Worm (Caenorhabditis elegans) whole organism, young adult: ENCODE measurements around the gene gln-1.

Experiments
- C06A6.2 ChIP-seq: fragments of 200-800 bp; sonication (Bioruptor generic); conservative IDR thresholded peaks from 2 replicates; pipeline ENCODE4 v1.3.6; 2022; ENCODE audit warnings: missing genetic modification characterization, missing compliant biosample characterization
- F22D6.2 ChIP-seq: sonication (generic microtip); optimal IDR thresholded peaks from 2 replicates; lab custom pipeline; 2016; ENCODE audit warnings: mild to moderate bottlenecking, missing genetic modification characterization, missing compliant biosample characterization
- F23B12.7 ChIP-seq: sonication (generic microtip); optimal IDR thresholded peaks from 2 replicates; lab custom pipeline; 2017; ENCODE audit warnings: missing genetic modification characterization, mild to moderate bottlenecking, missing compliant biosample characterization, antibody characterized with exemption, moderate library complexity; ENCODE audit not compliant: insufficient read depth
- F52B5.7 ChIP-seq: sonication (generic microtip); optimal IDR thresholded peaks from 2 replicates; lab custom pipeline; 2016; ENCODE audit warnings: mild to moderate bottlenecking, missing genetic modification characterization, missing compliant biosample characterization
- F55B11.4 ChIP-seq: sonication (generic microtip); optimal IDR thresholded peaks from 2 replicates; lab custom pipeline; 2016; ENCODE audit warnings: missing compliant biosample characterization, missing genetic modification characterization, borderline replicate concordance; ENCODE audit not compliant: insufficient read depth
- K11D2.4 ChIP-seq: fragments of 200-800 bp; sonication (Bioruptor generic); IDR thresholded peaks from 2 replicates; pipeline ENCODE4 v1.3.6; 2022; ENCODE audit warnings: missing genetic modification reagents, missing genetic modification characterization, missing compliant biosample characterization
- K12H6.12 ChIP-seq: fragments of 200-800 bp; sonication (Bioruptor generic); optimal IDR thresholded peaks from 2 replicates; lab custom pipeline; 2018; ENCODE audit warnings: mild to moderate bottlenecking, missing genetic modification characterization, missing compliant biosample characterization
- T07F8.4 ChIP-seq: sonication (generic microtip); optimal IDR thresholded peaks from 2 replicates; lab custom pipeline; 2016; ENCODE audit warnings: mild to moderate bottlenecking, missing genetic modification characterization, moderate library complexity, missing compliant biosample characterization
- Y53G8AR.9 ChIP-seq: fragments of 200-800 bp; sonication (Bioruptor generic); conservative IDR thresholded peaks from 2 replicates; pipeline ENCODE4 v1.3.6; 2022; ENCODE audit warnings: missing genetic modification reagents, missing genetic modification characterization, missing compliant biosample characterization
- Y67H2A.10 ChIP-seq: fragments of 200-800 bp; sonication (Bioruptor generic); conservative IDR thresholded peaks from 2 replicates; pipeline ENCODE4 v1.3.6; 2022; ENCODE audit warnings: missing genetic modification reagents, missing genetic modification characterization, missing compliant biosample characterization
- aptf-2 ChIP-seq: fragments of 200-800 bp; sonication (Bioruptor generic); conservative IDR thresholded peaks from 2 replicates; pipeline ENCODE4 v1.3.6; 2022; ENCODE audit warnings: missing genetic modification reagents, missing genetic modification characterization, missing compliant biosample characterization
- aptf-3 ChIP-seq: fragments of 200-800 bp; sonication (Bioruptor generic); IDR thresholded peaks from 2 replicates; pipeline ENCODE4 v1.3.6; 2022; ENCODE audit warnings: missing genetic modification characterization, missing compliant biosample characterization
- attf-3 ChIP-seq: fragments of 200-800 bp; sonication (Bioruptor generic); conservative IDR thresholded peaks from 2 replicates; pipeline ENCODE4 v1.3.6; 2022; ENCODE audit warnings: missing genetic modification reagents, missing genetic modification characterization, missing compliant biosample characterization
- attf-5 ChIP-seq: fragments of 200-800 bp; sonication (Bioruptor generic); optimal IDR thresholded peaks from 2 replicates; lab custom pipeline; 2018; ENCODE audit warnings: mild to moderate bottlenecking, missing genetic modification characterization, missing compliant biosample characterization
- bed-2 ChIP-seq: fragments of 200-800 bp; sonication (Bioruptor generic); IDR thresholded peaks from 2 replicates; pipeline ENCODE4 v1.3.6; 2022; ENCODE audit warnings: missing genetic modification reagents, missing genetic modification characterization, missing compliant biosample characterization
- ceh-27 ChIP-seq: fragments of 200-800 bp; sonication (Bioruptor generic); optimal IDR thresholded peaks from 2 replicates; lab custom pipeline; 2018; ENCODE audit warnings: mild to moderate bottlenecking, missing genetic modification characterization, moderate library complexity, missing compliant biosample characterization
- efl-1 ChIP-seq: fragments of 150-350 bp; optimal IDR thresholded peaks from 2 replicates; lab custom pipeline; 2014; ENCODE audit warnings: missing biosample characterization, missing genetic modification reagents, missing genetic modification characterization
- egl-44 ChIP-seq: fragments of 200-800 bp; sonication (Bioruptor generic); IDR thresholded peaks from 2 replicates; pipeline ENCODE4 v1.3.6; 2022; ENCODE audit warnings: missing genetic modification reagents, missing genetic modification characterization, missing compliant biosample characterization
- hmg-1.2 ChIP-seq: fragments of 200-800 bp; sonication (Bioruptor generic); IDR thresholded peaks from 2 replicates; pipeline ENCODE4 v1.3.6; 2022; ENCODE audit warnings: missing genetic modification reagents, missing genetic modification characterization, missing compliant biosample characterization
- hsf-1 ChIP-seq: fragments of 200-800 bp; sonication (Bioruptor generic); IDR thresholded peaks from 2 replicates; pipeline ENCODE4 v1.3.6; 2022; ENCODE audit warnings: missing genetic modification reagents, missing genetic modification characterization, missing compliant biosample characterization
- lin-26 ChIP-seq: fragments of 200-800 bp; sonication (Bioruptor generic); IDR thresholded peaks from 2 replicates; pipeline ENCODE4 v1.3.6; 2022; ENCODE audit warnings: missing genetic modification reagents, missing genetic modification characterization, missing compliant biosample characterization
- lin-40 ChIP-seq: sonication (generic microtip); optimal IDR thresholded peaks from 2 replicates; lab custom pipeline; 2016; ENCODE audit warnings: missing genetic modification characterization, mild to moderate bottlenecking, missing compliant biosample characterization, missing genotype, missing genetic modification reagents
- lin-54 ChIP-seq: fragments of 200-800 bp; sonication (Bioruptor generic); optimal IDR thresholded peaks from 2 replicates; lab custom pipeline; 2018; ENCODE audit warnings: mild to moderate bottlenecking, missing genetic modification characterization, missing compliant biosample characterization
- lir-1 ChIP-seq: fragments of 200-800 bp; sonication (Bioruptor generic); conservative IDR thresholded peaks from 2 replicates; pipeline ENCODE4 v1.3.6; 2022; ENCODE audit warnings: missing genetic modification reagents, missing genetic modification characterization, missing compliant biosample characterization
- lsy-27 ChIP-seq: sonication (generic microtip); optimal IDR thresholded peaks from 2 replicates; lab custom pipeline; 2017; ENCODE audit warnings: missing genetic modification characterization, mild to moderate bottlenecking, missing compliant biosample characterization, antibody characterized with exemption, missing genotype, borderline replicate concordance; ENCODE audit not compliant: insufficient read depth
- madf-10 ChIP-seq: sonication (generic microtip); optimal IDR thresholded peaks from 2 replicates; lab custom pipeline; 2016; ENCODE audit warnings: mild to moderate bottlenecking, missing genetic modification characterization, missing compliant biosample characterization
- madf-3 ChIP-seq: fragments of 200-800 bp; sonication (Bioruptor generic); IDR thresholded peaks from 2 replicates; pipeline ENCODE4 v1.3.6; 2022; ENCODE audit warnings: missing genetic modification reagents, missing genetic modification characterization, missing compliant biosample characterization
- madf-8 ChIP-seq: fragments of 200-800 bp; sonication (Bioruptor generic); conservative IDR thresholded peaks from 2 replicates; pipeline ENCODE4 v1.3.6; 2022; ENCODE audit warnings: missing genetic modification reagents, missing genetic modification characterization, missing compliant biosample characterization
- mel-28 ChIP-seq: sonication (generic microtip); optimal IDR thresholded peaks from 2 replicates; lab custom pipeline; 2016; ENCODE audit warnings: borderline replicate concordance, mild to moderate bottlenecking, missing genetic modification characterization, missing compliant biosample characterization
- mxl-1 ChIP-seq: sonication (generic microtip); optimal IDR thresholded peaks from 2 replicates; lab custom pipeline; 2016; ENCODE audit warnings: missing genetic modification characterization, missing compliant biosample characterization
- nfyb-1 ChIP-seq: fragments of 200-800 bp; sonication (Bioruptor generic); IDR thresholded peaks from 2 replicates; pipeline ENCODE4 v1.3.6; 2022; ENCODE audit warnings: missing genetic modification reagents, missing genetic modification characterization, missing compliant biosample characterization
- nhr-179 ChIP-seq: sonication (generic microtip); optimal IDR thresholded peaks from 2 replicates; lab custom pipeline; 2016; ENCODE audit warnings: mild to moderate bottlenecking, missing genetic modification characterization, missing compliant biosample characterization
- rcor-1 ChIP-seq: fragments of 200-800 bp; sonication (Bioruptor generic); IDR thresholded peaks from 2 replicates; pipeline ENCODE4 v1.3.6; 2022; ENCODE audit warnings: missing genetic modification reagents, missing genetic modification characterization, missing compliant biosample characterization
- rpc-1 ChIP-seq, 2 experiments: fragments of 150-350 bp in 1 of 2; sonication (generic microtip) in 1 of 2; optimal IDR thresholded peaks; 2 replicates each; lab custom pipeline; 2014 to 2018; ENCODE audit warnings: missing biosample characterization in 1 of 2, missing genetic modification characterization in 1 of 2, missing genetic modification reagents in 1 of 2, missing genotype in 1 of 2
- snpc-1.1 ChIP-seq: sonication (generic microtip); optimal IDR thresholded peaks from 2 replicates; lab custom pipeline; 2017; ENCODE audit warnings: missing genetic modification characterization, mild to moderate bottlenecking, missing compliant biosample characterization, antibody characterized with exemption, moderate library complexity, missing genotype, missing genetic modification reagents; ENCODE audit not compliant: insufficient read depth
- snpc-4 ChIP-seq, 5 experiments: fragments of 150-350 bp in 1 of 5; sonication (generic microtip) in 4 of 5; optimal IDR thresholded peaks; 2 replicates each; lab custom pipeline; 2014 to 2018; ENCODE audit warnings: missing genetic modification characterization in 5 of 5, missing biosample characterization in 3 of 5, antibody characterized with exemption in 2 of 5, mild to moderate bottlenecking in 2 of 5, missing compliant biosample characterization in 2 of 5, missing genotype in 2 of 5, moderate library complexity in 2 of 5, missing genetic modification reagents in 1 of 5
- somi-1 ChIP-seq: fragments of 200-800 bp; sonication (Bioruptor generic); optimal IDR thresholded peaks from 2 replicates; lab custom pipeline; 2018; ENCODE audit warnings: mild to moderate bottlenecking, missing genetic modification characterization, missing compliant biosample characterization
- tbp1 ChIP-seq: fragments of 200-800 bp; sonication (Bioruptor generic); optimal IDR thresholded peaks from 2 replicates; lab custom pipeline; 2018; ENCODE audit warnings: mild to moderate bottlenecking, missing genetic modification characterization, missing compliant biosample characterization
- tbx-9 ChIP-seq: sonication (generic microtip); optimal IDR thresholded peaks from 2 replicates; lab custom pipeline; 2016; ENCODE audit warnings: borderline replicate concordance, missing genetic modification characterization, inconsistent platforms, missing compliant biosample characterization
- tlf-1 ChIP-seq: fragments of 200-800 bp; sonication (Bioruptor generic); optimal IDR thresholded peaks from 2 replicates; lab custom pipeline; 2018; ENCODE audit warnings: mild to moderate bottlenecking, missing genetic modification characterization, missing compliant biosample characterization
- unc-62 ChIP-seq: fragments of 150-350 bp; optimal IDR thresholded peaks from 2 replicates; lab custom pipeline; 2014; ENCODE audit warnings: missing biosample characterization, missing genetic modification reagents, missing genetic modification characterization
- xnd-1 ChIP-seq: sonication (generic microtip); optimal IDR thresholded peaks from 2 replicates; lab custom pipeline; 2016; ENCODE audit warnings: missing genotype, missing genetic modification reagents, missing genetic modification characterization, missing compliant biosample characterization
- zfh-2 ChIP-seq: fragments of 200-800 bp; sonication (Bioruptor generic); conservative IDR thresholded peaks from 2 replicates; pipeline ENCODE4 v1.3.6; 2022; ENCODE audit warnings: missing genetic modification reagents, missing genetic modification characterization, missing compliant biosample characterization
- ztf-18 ChIP-seq: sonication (generic microtip); optimal IDR thresholded peaks from 2 replicates; lab custom pipeline; 2016; ENCODE audit warnings: missing genotype, mild to moderate bottlenecking, missing genetic modification characterization, missing compliant biosample characterization
- ztf-25 ChIP-seq: fragments of 200-800 bp; sonication (Bioruptor generic); IDR thresholded peaks from 2 replicates; pipeline ENCODE4 v1.3.6; 2022; ENCODE audit warnings: missing genetic modification reagents, missing genetic modification characterization, missing compliant biosample characterization

Gene gln-1

ce11 chrX:6090779-6091178 lies 32.7 kb downstream of the gln-1 start:
- TF ChIP-seq ztf-25 (GFP tag; lab: Robert Waterston, UW) (no peak), nhr-179 (tag; lab: Kevin White, UChicago) (no peak), F55B11.4 (tag; lab: Kevin White, UChicago) (no peak), mxl-1 (tag; lab: Kevin White, UChicago) (no peak), madf-10 (tag; lab: Kevin White, UChicago) (no peak), madf-8 (no peak), K12H6.12 (no peak), F23B12.7 (tag; lab: Kevin White, UChicago) (no peak), T07F8.4 (tag; lab: Kevin White, UChicago) (no peak), attf-5 (no peak), hsf-1 (GFP tag; lab: Robert Waterston, UW) (no peak)

- TF ChIP-seq rcor-1 (GFP tag; lab: Robert Waterston, UW) = peak; percentile 86
- TF ChIP-seq Y53G8AR.9 = peak; percentile 94
- TF ChIP-seq madf-3 (GFP tag; lab: Robert Waterston, UW) = peak; percentile 97
- no peak for TF ChIP-seq F23B12.7 (tag; lab: Kevin White, UChicago)
- TF ChIP-seq ceh-27 (GFP tag; lab: Kevin White, UChicago) = peak; percentile 98
- TF ChIP-seq C06A6.2 (GFP tag; lab: Robert Waterston, UW) = peak; percentile 88
- TF ChIP-seq rpc-1 (optimal IDR thresholded peaks at IDR 0.05; lab: Kevin White, UChicago) = no peak
- no peak for TF ChIP-seq rpc-1 (tag; optimal IDR thresholded peaks at IDR 0.05; lab: Kevin White, UChicago)
- peak; percentile 5 for TF ChIP-seq mel-28 (tag; lab: Kevin White, UChicago)
- TF ChIP-seq tlf-1 (GFP tag; lab: Kevin White, UChicago) = peak; percentile 94
- TF ChIP-seq lir-1 = peak; percentile 95
- peak; percentile 73 for TF ChIP-seq tbp1
- peak; percentile 100 for TF ChIP-seq nfyb-1 (GFP tag; lab: Robert Waterston, UW)
- no peak for TF ChIP-seq snpc-1.1 (tag; lab: Kevin White, UChicago)
- TF ChIP-seq K11D2.4 (GFP tag; lab: Robert Waterston, UW) = peak; percentile 93
- peak; percentile 92 for TF ChIP-seq egl-44 (GFP tag; lab: Robert Waterston, UW)
- peak; percentile 74 for TF ChIP-seq ztf-18 (tag; lab: Kevin White, UChicago)
- peak; percentile 96 for TF ChIP-seq attf-5
- TF ChIP-seq efl-1 (GFP tag; lab: Kevin White, UChicago) = no peak
- 0 out of 2 replicates have a peak, but pooled peaks have one; percentile 59 for TF ChIP-seq aptf-3 (GFP tag; lab: Robert Waterston, UW)
- TF ChIP-seq bed-2 = peak; percentile 72; the same call in 1 of the 2 replicates
- TF ChIP-seq lin-26 (GFP tag; lab: Robert Waterston, UW) = peak; percentile 90
- TF ChIP-seq unc-62 (GFP tag; lab: Kevin White, UChicago) = peak; percentile 86
- peak; percentile 76 for TF ChIP-seq F52B5.7 (tag; lab: Kevin White, UChicago)
- peak; percentile 83 for TF ChIP-seq lin-54 (GFP tag; lab: Kevin White, UChicago)
- peak; percentile 85 for TF ChIP-seq somi-1
- no peak for TF ChIP-seq xnd-1
- TF ChIP-seq attf-3 (GFP tag; lab: Robert Waterston, UW) = 0 out of 2 replicates have a peak, but pooled peaks have one; percentile 15
- TF ChIP-seq snpc-4 (GFP tag; optimal IDR thresholded peaks at IDR 0.05; lab: Kevin White, UChicago) = no peak
- peak in 3 of 4 experiments; percentile 60 to 82 (median 78) for TF ChIP-seq snpc-4 (tag; optimal IDR thresholded peaks at IDR 0.05; lab: Kevin White, UChicago)
- peak; percentile 94 for TF ChIP-seq Y67H2A.10 (GFP tag; lab: Robert Waterston, UW)
- TF ChIP-seq tbx-9 (tag; lab: Kevin White, UChicago) = no peak
- TF ChIP-seq lin-40 (tag; lab: Kevin White, UChicago) = peak; percentile 96
- no peak for TF ChIP-seq lsy-27
- peak; percentile 83 for TF ChIP-seq F22D6.2 (tag; lab: Kevin White, UChicago)
- TF ChIP-seq hmg-1.2 (GFP tag; lab: Robert Waterston, UW) = peak; percentile 95
- peak; percentile 100 for TF ChIP-seq zfh-2
- TF ChIP-seq aptf-2 = peak; percentile 35; the same call in 1 of the 2 replicates
These were observed 33.9 kb downstream of the gln-1 start, which contains the start of gene hsp-3 for ce11 chrX:6091967-6092366. Gene hsp-3, minus strand, starts transcription at chrX:6092124.
